Comparison of ENCODE assay signal across 1 worm cellular context in genomic region chrX:12670385-12670784, ce11.
TF ChIP-seq lines count a peak whose summit lies in the region.

No protein-coding gene starts in this region.

TF ChIP-seq in whole organism, L4 larva, 104 proteins besides CTCF, POLR2A, EP300 and RAD21 (continued from another document):
- TF ChIP-seq zfp-2 (tag; optimal IDR thresholded peaks at IDR 0.05; lab: Kevin White, UChicago) (no peak), egl-27 (tag; optimal IDR thresholded peaks at IDR 0.05; lab: Kevin White, UChicago) (peak; percentile 44), ces-1 (GFP tag; optimal IDR thresholded peaks at IDR 0.05; lab: Kevin White, UChicago) (no peak), Y75B8A.6 (GFP tag; IDR thresholded peaks at IDR 0.05; lab: Robert Waterston, UW) (no peak), ceh-82 (tag; optimal IDR thresholded peaks at IDR 0.05; lab: Kevin White, UChicago) (no peak), hif-1 (tag; optimal IDR thresholded peaks at IDR 0.05; lab: Kevin White, UChicago) (peak in 1 of 2 experiments; percentile 67), pqm-1 (tag; optimal IDR thresholded peaks at IDR 0.05; lab: Kevin White, UChicago) (peak; percentile 14), zip-2 (tag; optimal IDR thresholded peaks at IDR 0.05; lab: Kevin White, UChicago) (no peak), fos-1 (tag; optimal IDR thresholded peaks at IDR 0.05; lab: Kevin White, UChicago) (no peak), set-16 (GFP tag; IDR thresholded peaks at IDR 0.05; lab: Robert Waterston, UW) (peak; percentile 21; the same call in 1 of the 2 replicates), nhr-41 (GFP tag; IDR thresholded peaks at IDR 0.05; lab: Robert Waterston, UW) (no peak), unc-62 (GFP tag; optimal IDR thresholded peaks at IDR 0.05 in 1 of 2; lab: Kevin White, UChicago) (peak in 1 of 2 experiments; percentile 99), unc-62 (tag; optimal IDR thresholded peaks at IDR 0.05; lab: Kevin White, UChicago) (no peak), daf-19 (GFP tag; conservative IDR thresholded peaks at IDR 0.05; lab: Robert Waterston, UW) (no peak), egl-43 (GFP tag; IDR thresholded peaks at IDR 0.05; lab: Robert Waterston, UW) (peak; percentile 64), hlh-30 (tag; optimal IDR thresholded peaks at IDR 0.05; lab: Kevin White, UChicago; ENCODE audit: insufficient read depth) (peak; percentile 82), ceh-62 (tag; optimal IDR thresholded peaks at IDR 0.05; lab: Kevin White, UChicago) (no peak), lin-39 (tag; optimal IDR thresholded peaks at IDR 0.05; lab: Kevin White, UChicago) (no peak), mdt-29 (GFP tag; IDR thresholded peaks at IDR 0.05; lab: Robert Waterston, UW) (no peak), lir-3 (tag; optimal IDR thresholded peaks at IDR 0.05; lab: Kevin White, UChicago) (no peak), ztf-11 (tag; optimal IDR thresholded peaks at IDR 0.05; lab: Kevin White, UChicago) (no peak), duxl-1 (tag; optimal IDR thresholded peaks at IDR 0.05; lab: Kevin White, UChicago; ENCODE audit: poor library complexity) (peak; percentile 38), F49E8.2 (tag; optimal IDR thresholded peaks at IDR 0.05; lab: Kevin White, UChicago; ENCODE audit: borderline replicate concordance) (no peak), unc-39 (tag; optimal IDR thresholded peaks at IDR 0.05; lab: Kevin White, UChicago) (no peak), fkh-10 (GFP tag; optimal IDR thresholded peaks at IDR 0.05; lab: Kevin White, UChicago) (peak; percentile 87), tag-97 (GFP tag; IDR thresholded peaks at IDR 0.05; lab: Robert Waterston, UW) (no peak), lin-29 (GFP tag; IDR thresholded peaks at IDR 0.05; lab: Robert Waterston, UW) (no peak), mes-2 (tag; optimal IDR thresholded peaks at IDR 0.05; lab: Kevin White, UChicago; ENCODE audit: poor library complexity, severe bottlenecking) (peak; percentile 74), hmg-1.1 (GFP tag; IDR thresholded peaks at IDR 0.05; lab: Robert Waterston, UW) (peak; percentile 81), zag-1 (tag; optimal IDR thresholded peaks at IDR 0.05; lab: Kevin White, UChicago) (no peak), ZK546.5 (tag; optimal IDR thresholded peaks at IDR 0.05; lab: Kevin White, UChicago) (no peak), skn-1 (tag; optimal IDR thresholded peaks at IDR 0.05; lab: Kevin White, UChicago) (no peak), ztf-7 (tag; optimal IDR thresholded peaks at IDR 0.05; lab: Kevin White, UChicago) (no peak), lin-38 (GFP tag; IDR thresholded peaks at IDR 0.05; lab: Robert Waterston, UW) (peak; percentile 20; the same call in 1 of the 2 replicates), F37D6.2 (tag; optimal IDR thresholded peaks at IDR 0.05; lab: Kevin White, UChicago) (peak; percentile 46), attf-4 (tag; optimal IDR thresholded peaks at IDR 0.05; lab: Kevin White, UChicago) (no peak), D1046.2 (GFP tag; IDR thresholded peaks at IDR 0.05; lab: Robert Waterston, UW) (no peak), spr-3 (GFP tag; optimal IDR thresholded peaks at IDR 0.05; lab: Kevin White, UChicago) (no peak), ceh-32 (tag; optimal IDR thresholded peaks at IDR 0.05; lab: Kevin White, UChicago; ENCODE audit: poor library complexity) (no peak), nhr-6 (tag; optimal IDR thresholded peaks at IDR 0.05; lab: Kevin White, UChicago) (peak; percentile 44), nhr-10 (tag; optimal IDR thresholded peaks at IDR 0.05; lab: Kevin White, UChicago) (peak; percentile 65), arid-1 (GFP tag; conservative IDR thresholded peaks at IDR 0.05; lab: Robert Waterston, UW) (peak; percentile 53; the same call in 1 of the 2 replicates), dpl-1 (GFP tag; optimal IDR thresholded peaks at IDR 0.05; lab: Kevin White, UChicago) (peak; percentile 30), nhr-48 (tag; optimal IDR thresholded peaks at IDR 0.05; lab: Kevin White, UChicago) (peak; percentile 54), saeg-2 (GFP tag; IDR thresholded peaks at IDR 0.05; lab: Robert Waterston, UW) (no peak)
